Fruit fly (Drosophila melanogaster) whole organism, embryonic: ENCODE data around the gene Or88a.

ENCODE experiments used
- Ada2b ChIP-seq: fragments of 200-800 bp; sonication (Bioruptor generic); IDR thresholded peaks from 2 replicates; pipeline ENCODE4 v1.3.6; 2022; ENCODE audit warnings: missing biosample characterization, missing genetic modification characterization
- Bgb ChIP-seq: fragments of 200-800 bp; sonication (Bioruptor generic); IDR thresholded peaks from 2 replicates; pipeline ENCODE4 v1.3.6; 2022; ENCODE audit warnings: missing biosample characterization, missing genetic modification characterization; ENCODE audit not compliant: partially characterized antibody
- CG10565 ChIP-seq: fragments of 200-800 bp; sonication (Bioruptor generic); optimal IDR thresholded peaks from 3 replicates; lab custom pipeline; 2016; ENCODE audit warnings: missing biosample characterization, mild to moderate bottlenecking, missing genetic modification characterization
- CG10979 ChIP-seq: fragments of 200-800 bp; sonication (Bioruptor generic); optimal IDR thresholded peaks from 2 replicates; lab custom pipeline; 2018; ENCODE audit warnings: missing biosample characterization, mild to moderate bottlenecking, missing genetic modification characterization, moderate library complexity
- CG14710 ChIP-seq: fragments of 200-800 bp; sonication (Bioruptor generic); optimal IDR thresholded peaks from 3 replicates; lab custom pipeline; 2019; ENCODE audit warnings: missing biosample characterization, mild to moderate bottlenecking, missing genetic modification characterization, moderate library complexity
- CG1529 ChIP-seq: fragments of 200-800 bp; sonication (Bioruptor generic); optimal IDR thresholded peaks from 3 replicates; lab custom pipeline; 2018; ENCODE audit warnings: missing biosample characterization, missing genetic modification characterization
- CG16815 ChIP-seq: fragments of 200-800 bp; sonication (Bioruptor generic); optimal IDR thresholded peaks from 3 replicates; lab custom pipeline; 2017; ENCODE audit warnings: missing biosample characterization, mild to moderate bottlenecking, missing genetic modification characterization
- CG17328 ChIP-seq: fragments of 200-800 bp; sonication (Bioruptor generic); IDR thresholded peaks from 2 replicates; pipeline ENCODE4 v1.3.6; 2022; ENCODE audit warnings: missing biosample characterization, missing genetic modification characterization
- CG2199 ChIP-seq: fragments of 200-800 bp; sonication (Bioruptor generic); IDR thresholded peaks from 3 replicates; pipeline ENCODE4 v1.3.6; 2022; ENCODE audit warnings: missing biosample characterization, missing genetic modification characterization
- CG30403 ChIP-seq: fragments of 200-800 bp; sonication (Bioruptor generic); optimal IDR thresholded peaks from 3 replicates; lab custom pipeline; 2016; ENCODE audit warnings: missing biosample characterization, missing genetic modification characterization
- CG3726 ChIP-seq: fragments of 200-800 bp; sonication (Bioruptor generic); IDR thresholded peaks from 3 replicates; pipeline ENCODE4, ENCODE4 v1.3.6; 2022; ENCODE audit warnings: missing biosample characterization, missing genetic modification characterization
- CG8290 ChIP-seq, 3 experiments: fragments of 200-800 bp; sonication (Bioruptor generic); optimal IDR thresholded peaks; 2 replicates each; lab custom pipeline; 2016 to 2019; ENCODE audit warnings: missing biosample characterization in 3 of 3, missing genetic modification characterization in 3 of 3, mild to moderate bottlenecking in 2 of 3, moderate library complexity in 1 of 3
- CG8359 ChIP-seq: fragments of 200-800 bp; sonication (Bioruptor generic); optimal IDR thresholded peaks from 2 replicates; lab custom pipeline; 2017; ENCODE audit warnings: missing biosample characterization, mild to moderate bottlenecking, missing genetic modification characterization, borderline replicate concordance
- CG9437 ChIP-seq: fragments of 200-800 bp; sonication (Bioruptor generic); optimal IDR thresholded peaks from 2 replicates; lab custom pipeline; 2018; ENCODE audit warnings: missing biosample characterization, mild to moderate bottlenecking, missing genetic modification characterization
- CG9797 ChIP-seq: fragments of 200-800 bp; sonication (Bioruptor generic); optimal IDR thresholded peaks from 3 replicates; lab custom pipeline; 2018; ENCODE audit warnings: missing biosample characterization, mild to moderate bottlenecking, missing genetic modification characterization
- D19A ChIP-seq: fragments of 200-800 bp; optimal IDR thresholded peaks from 3 replicates; lab custom pipeline; 2019; ENCODE audit warnings: missing biosample characterization, mild to moderate bottlenecking, missing genetic modification characterization, moderate library complexity
- H15 ChIP-seq: fragments of 200-800 bp; sonication (Bioruptor generic); IDR thresholded peaks from 3 replicates; pipeline ENCODE4 v1.3.6; 2022; ENCODE audit warnings: missing biosample characterization, missing genetic modification characterization
- MESR4 ChIP-seq: fragments of 200-800 bp; sonication (Bioruptor generic); optimal IDR thresholded peaks from 2 replicates; lab custom pipeline; 2018; ENCODE audit warnings: missing biosample characterization, mild to moderate bottlenecking, missing genetic modification characterization, moderate library complexity
- Mes4 ChIP-seq: fragments of 200-800 bp; sonication (Bioruptor generic); optimal IDR thresholded peaks from 2 replicates; lab custom pipeline; 2016; ENCODE audit warnings: missing biosample characterization, missing genetic modification characterization
- Mrtf ChIP-seq: fragments of 200-800 bp; sonication (Bioruptor generic); IDR thresholded peaks from 3 replicates; pipeline ENCODE4 v1.3.6; 2022; ENCODE audit warnings: missing biosample characterization, missing genetic modification characterization
- NC2α ChIP-seq: fragments of 200-800 bp; sonication (Bioruptor generic); optimal IDR thresholded peaks from 2 replicates; lab custom pipeline; 2016; ENCODE audit warnings: missing biosample characterization, missing genetic modification characterization
- NK7.1 ChIP-seq: fragments of 200-800 bp; sonication (Bioruptor generic); optimal IDR thresholded peaks from 3 replicates; lab custom pipeline; 2016; ENCODE audit warnings: missing biosample characterization, missing genetic modification characterization
- Spps ChIP-seq: fragments of 200-800 bp; sonication (Bioruptor generic); optimal IDR thresholded peaks from 2 replicates; lab custom pipeline; 2018; ENCODE audit warnings: missing biosample characterization, mild to moderate bottlenecking, missing genetic modification characterization
- Taf1 ChIP-seq: fragments of 200-800 bp; sonication (Bioruptor generic); IDR thresholded peaks from 2 replicates; pipeline ENCODE4 v1.3.6; 2022; ENCODE audit warnings: missing biosample characterization, missing genetic modification characterization
- Trl ChIP-seq, 3 experiments: fragments of >200 bp in 2 of 3; fragments of 200-800 bp in 1 of 3; sonication (Bioruptor generic) in 1 of 3; optimal IDR thresholded peaks; 2 replicates in 1 of 3; 3 replicates in 2 of 3; lab custom pipeline; 2016 to 2017; ENCODE audit warnings: missing biosample characterization in 1 of 3, missing genetic modification characterization in 1 of 3
- ac ChIP-seq: fragments of 200-800 bp; sonication (Bioruptor generic); optimal IDR thresholded peaks from 3 replicates; lab custom pipeline; 2017; ENCODE audit warnings: missing biosample characterization, mild to moderate bottlenecking, missing genetic modification characterization
- bbx ChIP-seq: fragments of 200-800 bp; sonication (Bioruptor generic); IDR thresholded peaks from 2 replicates; pipeline ENCODE4 v1.3.6; 2022; ENCODE audit warnings: missing biosample characterization, missing genetic modification characterization; ENCODE audit not compliant: partially characterized antibody
- chn ChIP-seq: fragments of 200-800 bp; sonication (Bioruptor generic); optimal IDR thresholded peaks from 2 replicates; lab custom pipeline; 2016; ENCODE audit warnings: missing biosample characterization, missing genetic modification characterization
- dmrt11E ChIP-seq: fragments of 200-800 bp; sonication (Bioruptor generic); optimal IDR thresholded peaks from 3 replicates; lab custom pipeline; 2018; ENCODE audit warnings: missing biosample characterization, mild to moderate bottlenecking, missing genetic modification characterization, moderate library complexity
- ewg ChIP-seq: fragments of 200-800 bp; sonication (Bioruptor generic); optimal IDR thresholded peaks from 3 replicates; lab custom pipeline; 2017; ENCODE audit warnings: mild to moderate bottlenecking, missing biosample characterization, missing genetic modification reagents, missing genetic modification characterization
- h ChIP-seq: fragments of >200 bp; optimal IDR thresholded peaks from 2 replicates; lab custom pipeline; 2017
- hkb ChIP-seq, 2 experiments: fragments of 200-800 bp in 1 of 2; fragments of >200 bp in 1 of 2; sonication (Bioruptor generic) in 1 of 2; IDR thresholded peaks in 1 of 2; optimal IDR thresholded peaks in 1 of 2; 2 replicates each; pipeline versions ENCODE4 v1.3.6 to Lab custom; 2017 to 2022; ENCODE audit warnings: missing biosample characterization in 1 of 2, missing genetic modification characterization in 1 of 2
- jing ChIP-seq: fragments of 200-800 bp; sonication (Bioruptor generic); optimal IDR thresholded peaks from 2 replicates; lab custom pipeline; 2018; ENCODE audit warnings: missing biosample characterization, mild to moderate bottlenecking, missing genetic modification characterization
- ken ChIP-seq: fragments of 200-800 bp; sonication (Bioruptor generic); IDR thresholded peaks from 3 replicates; pipeline ENCODE4 v1.3.6; 2022; ENCODE audit warnings: missing biosample characterization, missing genetic modification characterization
- pum ChIP-seq: fragments of 200-800 bp; sonication (Bioruptor generic); optimal IDR thresholded peaks from 2 replicates; lab custom pipeline; 2016; ENCODE audit warnings: missing biosample characterization, missing genetic modification characterization
- scrt ChIP-seq: fragments of 200-800 bp; sonication (Bioruptor generic); optimal IDR thresholded peaks from 2 replicates; lab custom pipeline; 2018; ENCODE audit warnings: missing biosample characterization, mild to moderate bottlenecking, missing genetic modification characterization, moderate library complexity
- slp2 ChIP-seq: fragments of 200-800 bp; sonication (Bioruptor generic); optimal IDR thresholded peaks from 2 replicates; lab custom pipeline; 2016; ENCODE audit warnings: missing biosample characterization, missing genetic modification characterization
- stc ChIP-seq: fragments of 200-800 bp; sonication (Bioruptor generic); IDR thresholded peaks from 2 replicates; pipeline ENCODE4 v1.3.6; 2022; ENCODE audit warnings: missing biosample characterization, missing genetic modification characterization
- trem ChIP-seq: fragments of 200-800 bp; optimal IDR thresholded peaks from 3 replicates; lab custom pipeline; 2019; ENCODE audit warnings: missing biosample characterization, mild to moderate bottlenecking, missing genetic modification characterization, moderate library complexity
- yki ChIP-seq: fragments of >200 bp; optimal IDR thresholded peaks from 3 replicates; lab custom pipeline; 2018

Gene Or88a

DNA sequence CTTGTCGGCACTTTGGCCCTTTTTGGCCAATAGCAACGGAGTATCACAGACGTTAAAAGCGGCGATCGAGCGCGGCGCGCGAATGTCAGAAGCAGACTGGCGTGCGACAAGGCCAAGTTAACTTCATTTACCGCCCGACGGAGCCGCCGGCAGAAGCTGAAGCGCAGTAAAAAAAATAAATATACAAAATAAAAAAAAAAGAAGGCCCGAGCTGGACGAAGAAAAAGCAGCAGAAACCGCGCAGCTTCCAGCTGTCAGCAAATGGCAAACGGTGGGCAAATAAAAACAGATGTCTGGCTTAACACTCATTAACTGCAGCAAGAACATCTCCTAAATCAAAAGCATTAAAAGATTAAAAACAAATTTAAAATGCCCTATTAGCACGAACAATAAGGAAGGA lies 22.7 kb downstream of the Or88a start, which contains the start of gene CG14356:
CG14356 (minus strand) TSS at position 101 of the 400 bp plus-strand sequence.
- no peak for TF ChIP-seq slp2 (GFP tag; lab: Kevin White, UChicago)
- TF ChIP-seq Mes4 (GFP tag; lab: Kevin White, UChicago), result no peak
- TF ChIP-seq CG3726 (GFP tag; lab: Robert Waterston, UW), result 0 out of 3 replicates have a peak, but pooled peaks have one; percentile 11
- no peak for TF ChIP-seq jing
- no peak for TF ChIP-seq pum (GFP tag; lab: Kevin White, UChicago)

DNA sequence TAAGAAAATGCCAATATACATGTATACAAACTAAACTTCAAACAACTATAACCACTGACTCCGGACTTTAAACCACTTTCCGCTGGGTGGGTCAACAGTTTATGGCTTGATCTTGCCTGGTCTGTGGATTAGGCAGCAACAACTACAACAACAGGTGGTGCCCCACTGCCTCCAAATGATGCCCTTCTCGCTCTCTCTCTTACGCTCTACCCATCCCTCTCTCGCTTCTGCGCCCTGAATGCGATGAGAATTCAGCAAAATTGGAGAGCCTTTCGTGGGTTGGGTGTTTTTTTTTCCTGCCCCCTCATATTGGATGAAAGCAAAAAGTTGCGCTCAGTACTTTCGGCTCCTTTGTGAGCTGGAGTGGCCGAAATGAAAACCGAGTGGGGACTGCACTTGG lies 31.7 kb downstream of the Or88a start:
- no peak for TF ChIP-seq NK7.1
- TF ChIP-seq ken (GFP tag; lab: Robert Waterston, UW), result no peak
- TF ChIP-seq D19A (tag; lab: Kevin White, UChicago), result no peak
- peak; percentile 6 for TF ChIP-seq CG8359 (GFP tag; lab: Kevin White, UChicago)
- TF ChIP-seq CG9437 (GFP tag; lab: Kevin White, UChicago), result no peak
- TF ChIP-seq Trl (optimal IDR thresholded peaks at IDR 0.05; lab: Kevin White, UChicago), result peak; percentile 21 to 57
- no peak for TF ChIP-seq Trl (GFP tag; optimal IDR thresholded peaks at IDR 0.05; lab: Kevin White, UChicago)
- TF ChIP-seq scrt (GFP tag; lab: Kevin White, UChicago), result peak; percentile 93
- TF ChIP-seq ewg (GFP tag; lab: Kevin White, UChicago), result peak; percentile 79
- TF ChIP-seq, all 482 proteins: peak for 4

dm6 chr3R:14151840-14152239 lies 42.6 kb downstream of the Or88a start, which contains the start of gene CG14355:
CG14355 (minus strand) TSS chr3R:14151940.
- TF ChIP-seq trem (tag; lab: Kevin White, UChicago), result no peak
- TF ChIP-seq CG8290 (GFP tag; optimal IDR thresholded peaks at IDR 0.05; lab: Kevin White, UChicago), result no peak
- no peak for TF ChIP-seq CG8290 (tag; optimal IDR thresholded peaks at IDR 0.05; lab: Kevin White, UChicago)
- no peak for TF ChIP-seq Ada2b (GFP tag; lab: Robert Waterston, UW)
- no peak for TF ChIP-seq bbx (GFP tag; lab: Robert Waterston, UW)
- TF ChIP-seq dmrt11E (tag; lab: Kevin White, UChicago), result no peak
- TF ChIP-seq NC2α (GFP tag; lab: Kevin White, UChicago), result no peak
- no peak for TF ChIP-seq h
- TF ChIP-seq Bgb, result no peak
- no peak for TF ChIP-seq Mrtf
- no peak for TF ChIP-seq CG30403 (GFP tag; lab: Kevin White, UChicago)
- no peak for TF ChIP-seq yki (lab: Kevin White, UChicago)
- no peak for TF ChIP-seq stc

- TF ChIP-seq CG17328 (GFP tag; lab: Robert Waterston, UW), result no peak
- no peak for TF ChIP-seq H15
- no peak for TF ChIP-seq CG14710 (tag; lab: Kevin White, UChicago)
- no peak for TF ChIP-seq CG10565 (GFP tag; lab: Kevin White, UChicago)
- TF ChIP-seq CG9797 (GFP tag; lab: Kevin White, UChicago), result no peak
- TF ChIP-seq CG16815, result no peak
- TF ChIP-seq ac (GFP tag; lab: Kevin White, UChicago), result no peak
- TF ChIP-seq MESR4 (GFP tag; lab: Kevin White, UChicago), result no peak
- no peak for TF ChIP-seq CG2199 (GFP tag; lab: Robert Waterston, UW)
- no peak for TF ChIP-seq CG10979
- no peak for TF ChIP-seq hkb (optimal IDR thresholded peaks at IDR 0.05; lab: Kevin White, UChicago)
- TF ChIP-seq hkb (GFP tag; IDR thresholded peaks at IDR 0.05; lab: Robert Waterston, UW), result no peak
- no peak for TF ChIP-seq chn (GFP tag; lab: Kevin White, UChicago)
- no peak for TF ChIP-seq Spps (tag; lab: Kevin White, UChicago)
- no peak for TF ChIP-seq CG1529
- no peak for TF ChIP-seq Taf1 (GFP tag; lab: Robert Waterston, UW)
Observed at dm6 chr3R:14152550-14152949, 43.3 kb downstream of the Or88a start, which contains the start of gene CG42500. CG42500 (minus strand) TSS chr3R:14152650.
